Fruit fly (Drosophila melanogaster) whole organism, prepupa: ENCODE results near the gene CG7530.
A peak's percentile ranks its signal among the peaks of the same experiment; 100 is the strongest.

Experiments
- Blimp-1 ChIP-seq: fragments of 200-800 bp; sonication (Bioruptor generic); optimal IDR thresholded peaks from 3 replicates; lab custom pipeline; 2017; ENCODE audit warnings: missing biosample characterization, missing genetic modification characterization, mild to moderate bottlenecking, moderate library complexity, missing genetic modification reagents
- CG10631 ChIP-seq: fragments of 200-800 bp; sonication (Bioruptor generic); optimal IDR thresholded peaks from 2 replicates; lab custom pipeline; 2016; ENCODE audit warnings: missing biosample characterization, missing genetic modification characterization
- CG10669 ChIP-seq: fragments of 200-800 bp; sonication (Bioruptor generic); optimal IDR thresholded peaks from 3 replicates; lab custom pipeline; 2018; ENCODE audit warnings: missing biosample characterization, mild to moderate bottlenecking, missing genetic modification characterization, moderate library complexity
- CG11294 ChIP-seq: fragments of 200-800 bp; sonication (Bioruptor generic); IDR thresholded peaks from 2 replicates; pipeline ENCODE4 v1.3.6; 2022; ENCODE audit warnings: missing biosample characterization, missing genetic modification characterization
- CG11762 ChIP-seq: fragments of 200-800 bp; sonication (Bioruptor generic); optimal IDR thresholded peaks from 3 replicates; lab custom pipeline; 2016; ENCODE audit warnings: missing biosample characterization, missing genetic modification characterization; ENCODE audit not compliant: insufficient read depth
- CG1621 ChIP-seq: fragments of 200-800 bp; sonication (Bioruptor generic); optimal IDR thresholded peaks from 3 replicates; lab custom pipeline; 2018; ENCODE audit warnings: missing biosample characterization, mild to moderate bottlenecking, missing genetic modification characterization
- CG16779 ChIP-seq: fragments of 200-800 bp; sonication (Bioruptor generic); optimal IDR thresholded peaks from 3 replicates; lab custom pipeline; 2017; ENCODE audit warnings: missing biosample characterization, mild to moderate bottlenecking, missing genetic modification characterization
- CG3032 ChIP-seq: fragments of 200-800 bp; optimal IDR thresholded peaks from 2 replicates; lab custom pipeline; 2019; ENCODE audit warnings: missing biosample characterization, mild to moderate bottlenecking, missing genetic modification characterization, moderate library complexity
- CG31627 ChIP-seq: fragments of 200-800 bp; sonication (Bioruptor generic); optimal IDR thresholded peaks from 3 replicates; lab custom pipeline; 2016; ENCODE audit warnings: missing biosample characterization, missing genetic modification characterization
- CG34406 ChIP-seq: fragments of 200-800 bp; sonication (Bioruptor generic); optimal IDR thresholded peaks from 3 replicates; lab custom pipeline; 2016; ENCODE audit warnings: missing biosample characterization, missing genetic modification characterization
- CG3919 ChIP-seq: fragments of 200-800 bp; sonication (Bioruptor generic); optimal IDR thresholded peaks from 3 replicates; lab custom pipeline; 2016; ENCODE audit warnings: missing biosample characterization, missing genetic modification characterization
- CG4318 ChIP-seq: fragments of 200-800 bp; sonication (Bioruptor generic); optimal IDR thresholded peaks from 3 replicates; lab custom pipeline; 2017; ENCODE audit warnings: missing biosample characterization, mild to moderate bottlenecking, missing genetic modification characterization
- CG6276 ChIP-seq: fragments of 200-800 bp; sonication (Bioruptor generic); optimal IDR thresholded peaks from 2 replicates; lab custom pipeline; 2017; ENCODE audit warnings: missing biosample characterization, mild to moderate bottlenecking, missing genetic modification characterization
- CG6792 ChIP-seq: fragments of 200-800 bp; sonication (Bioruptor generic); optimal IDR thresholded peaks from 3 replicates; lab custom pipeline; 2016; ENCODE audit warnings: missing biosample characterization, missing genetic modification characterization
- CG6808 ChIP-seq: fragments of 200-800 bp; sonication (Bioruptor generic); optimal IDR thresholded peaks from 3 replicates; lab custom pipeline; 2017; ENCODE audit warnings: missing biosample characterization, missing genetic modification characterization, mild to moderate bottlenecking, moderate library complexity, missing genetic modification reagents
- CG6854 ChIP-seq: fragments of 200-800 bp; sonication (Bioruptor generic); optimal IDR thresholded peaks from 2 replicates; lab custom pipeline; 2017; ENCODE audit warnings: missing biosample characterization, mild to moderate bottlenecking, missing genetic modification characterization
- CG7368 ChIP-seq: fragments of 200-800 bp; sonication (Bioruptor generic); optimal IDR thresholded peaks from 3 replicates; lab custom pipeline; 2016; ENCODE audit warnings: missing biosample characterization, missing genetic modification characterization
- CG8119 ChIP-seq: fragments of 200-800 bp; sonication (Bioruptor generic); IDR thresholded peaks from 3 replicates; pipeline ENCODE4 v1.3.6; 2022; ENCODE audit warnings: missing biosample characterization, missing genetic modification characterization
- CG8319 ChIP-seq: fragments of 200-800 bp; sonication (Bioruptor generic); optimal IDR thresholded peaks from 3 replicates; lab custom pipeline; 2016; ENCODE audit warnings: missing biosample characterization, missing genetic modification characterization
- CG8632 ChIP-seq: fragments of 200-800 bp; sonication (Bioruptor generic); optimal IDR thresholded peaks from 3 replicates; lab custom pipeline; 2016; ENCODE audit warnings: missing biosample characterization, missing genetic modification characterization
- CG9139 ChIP-seq: fragments of 200-800 bp; sonication (Bioruptor generic); optimal IDR thresholded peaks from 3 replicates; lab custom pipeline; 2017; ENCODE audit warnings: missing biosample characterization, mild to moderate bottlenecking, missing genetic modification characterization
- Eip75B ChIP-seq: fragments of 200-800 bp; sonication (Bioruptor generic); optimal IDR thresholded peaks from 3 replicates; lab custom pipeline; 2016; ENCODE audit warnings: missing biosample characterization, missing genetic modification characterization
- Eip78C ChIP-seq: fragments of 200-800 bp; sonication (Bioruptor generic); peaks from one replicate; lab custom pipeline; 2016; ENCODE audit warnings: missing biosample characterization, missing genetic modification characterization
- Eip93F ChIP-seq: fragments of 200-800 bp; sonication (Bioruptor generic); optimal IDR thresholded peaks from 2 replicates; lab custom pipeline; 2016; ENCODE audit warnings: missing biosample characterization, mild to moderate bottlenecking, missing genetic modification characterization
- Ets21C ChIP-seq: fragments of 200-800 bp; sonication (Bioruptor generic); optimal IDR thresholded peaks from 3 replicates; lab custom pipeline; 2016; ENCODE audit warnings: missing biosample characterization, missing genetic modification characterization
- Ets96B ChIP-seq: fragments of 200-800 bp; optimal IDR thresholded peaks from 2 replicates; lab custom pipeline; 2019; ENCODE audit warnings: missing biosample characterization, mild to moderate bottlenecking, missing genetic modification characterization, moderate library complexity
- Gug ChIP-seq: fragments of 200-800 bp; sonication (Bioruptor generic); IDR thresholded peaks from 2 replicates; pipeline ENCODE4 v1.3.6; 2022; ENCODE audit warnings: missing biosample characterization, missing genetic modification characterization
- Hr38 ChIP-seq: sonication (Bioruptor generic); optimal IDR thresholded peaks from 2 replicates; lab custom pipeline; 2016; ENCODE audit warnings: missing biosample characterization, missing genetic modification characterization
- Hr39 ChIP-seq: fragments of 200-800 bp; sonication (Bioruptor generic); optimal IDR thresholded peaks from 2 replicates; lab custom pipeline; 2016; ENCODE audit warnings: missing biosample characterization, missing genetic modification characterization
- Hr4 ChIP-seq: fragments of 200-800 bp; sonication (Bioruptor generic); optimal IDR thresholded peaks from 3 replicates; lab custom pipeline; 2016; ENCODE audit warnings: missing biosample characterization, missing genetic modification characterization
- Met ChIP-seq: fragments of 200-800 bp; sonication (Bioruptor generic); optimal IDR thresholded peaks from 3 replicates; lab custom pipeline; 2016; ENCODE audit warnings: missing biosample characterization, missing genetic modification characterization
- OdsH ChIP-seq: fragments of 200-800 bp; sonication (Bioruptor generic); optimal IDR thresholded peaks from 3 replicates; lab custom pipeline; 2016; ENCODE audit warnings: missing biosample characterization, missing genetic modification characterization
- Sox102F ChIP-seq: fragments of 200-800 bp; sonication (Bioruptor generic); optimal IDR thresholded peaks from 2 replicates; lab custom pipeline; 2016; ENCODE audit warnings: missing biosample characterization, mild to moderate bottlenecking, missing genetic modification characterization
- Sox15 ChIP-seq: fragments of 200-800 bp; sonication (Bioruptor generic); optimal IDR thresholded peaks from 3 replicates; lab custom pipeline; 2016; ENCODE audit warnings: missing biosample characterization, missing genetic modification characterization
- achi ChIP-seq: fragments of 200-800 bp; sonication (Bioruptor generic); optimal IDR thresholded peaks from 3 replicates; lab custom pipeline; 2016; ENCODE audit warnings: missing biosample characterization, missing genetic modification characterization
- cyc ChIP-seq: fragments of 200-800 bp; sonication (Bioruptor generic); optimal IDR thresholded peaks from 3 replicates; lab custom pipeline; 2016; ENCODE audit warnings: missing biosample characterization, missing genetic modification characterization
- dac ChIP-seq: fragments of 200-800 bp; sonication (Bioruptor generic); optimal IDR thresholded peaks from 2 replicates; lab custom pipeline; 2017; ENCODE audit warnings: missing biosample characterization, mild to moderate bottlenecking, missing genetic modification characterization
- eg ChIP-seq: fragments of 200-800 bp; sonication (Bioruptor generic); IDR thresholded peaks from 3 replicates; pipeline ENCODE4 v1.3.6; 2022; ENCODE audit warnings: missing biosample characterization, missing genetic modification characterization
- esn ChIP-seq: fragments of 200-800 bp; sonication (Bioruptor generic); optimal IDR thresholded peaks from 2 replicates; lab custom pipeline; 2016; ENCODE audit warnings: missing biosample characterization, mild to moderate bottlenecking, missing genetic modification characterization, moderate library complexity
- fd59A ChIP-seq: fragments of 200-800 bp; sonication (Bioruptor generic); optimal IDR thresholded peaks from 2 replicates; lab custom pipeline; 2017; ENCODE audit warnings: missing biosample characterization, mild to moderate bottlenecking, missing genetic modification characterization, missing genetic modification reagents
- fd85E ChIP-seq: fragments of 200-800 bp; sonication (Bioruptor generic); optimal IDR thresholded peaks from 3 replicates; lab custom pipeline; 2016; ENCODE audit warnings: missing biosample characterization, missing genetic modification characterization
- fkh ChIP-seq: fragments of 200-800 bp; sonication (Bioruptor generic); optimal IDR thresholded peaks from 3 replicates; lab custom pipeline; 2017; ENCODE audit warnings: missing biosample characterization, mild to moderate bottlenecking, missing genetic modification characterization, moderate library complexity
- lz ChIP-seq: fragments of 200-800 bp; sonication (Bioruptor generic); optimal IDR thresholded peaks from 3 replicates; lab custom pipeline; 2016; ENCODE audit warnings: missing biosample characterization, missing genetic modification characterization
- pdm3 ChIP-seq: fragments of 200-800 bp; sonication (Bioruptor generic); optimal IDR thresholded peaks from 3 replicates; lab custom pipeline; 2016; ENCODE audit warnings: missing biosample characterization, missing genetic modification characterization
- salr ChIP-seq, 2 experiments: fragments of 200-800 bp; sonication (Bioruptor generic); optimal IDR thresholded peaks; 3 replicates each; lab custom pipeline; 2016 to 2018; ENCODE audit warnings: missing biosample characterization in 2 of 2, missing genetic modification characterization in 2 of 2, mild to moderate bottlenecking in 1 of 2
- spab ChIP-seq: fragments of 200-800 bp; sonication (Bioruptor generic); optimal IDR thresholded peaks from 2 replicates; lab custom pipeline; 2017; ENCODE audit warnings: missing biosample characterization, mild to moderate bottlenecking, missing genetic modification characterization, missing genetic modification reagents
- ss ChIP-seq, 2 experiments: fragments of 200-800 bp; sonication (Bioruptor generic); optimal IDR thresholded peaks; 2 replicates in 1 of 2; 3 replicates in 1 of 2; lab custom pipeline; 2017 to 2018; ENCODE audit warnings: mild to moderate bottlenecking in 2 of 2, missing biosample characterization in 2 of 2, missing genetic modification characterization in 2 of 2, moderate library complexity in 1 of 2
- svp ChIP-seq: fragments of 200-800 bp; sonication (Bioruptor generic); peaks from one replicate; lab custom pipeline; 2016; ENCODE audit warnings: missing biosample characterization, missing genetic modification characterization
- topi ChIP-seq: fragments of 200-800 bp; sonication (Bioruptor generic); optimal IDR thresholded peaks from 3 replicates; lab custom pipeline; 2016; ENCODE audit warnings: missing biosample characterization, missing genetic modification characterization
- vri ChIP-seq: fragments of 200-800 bp; sonication (Bioruptor generic); optimal IDR thresholded peaks from 3 replicates; lab custom pipeline; 2016; ENCODE audit warnings: missing biosample characterization, mild to moderate bottlenecking, missing genetic modification characterization

Gene CG7530

DNA sequence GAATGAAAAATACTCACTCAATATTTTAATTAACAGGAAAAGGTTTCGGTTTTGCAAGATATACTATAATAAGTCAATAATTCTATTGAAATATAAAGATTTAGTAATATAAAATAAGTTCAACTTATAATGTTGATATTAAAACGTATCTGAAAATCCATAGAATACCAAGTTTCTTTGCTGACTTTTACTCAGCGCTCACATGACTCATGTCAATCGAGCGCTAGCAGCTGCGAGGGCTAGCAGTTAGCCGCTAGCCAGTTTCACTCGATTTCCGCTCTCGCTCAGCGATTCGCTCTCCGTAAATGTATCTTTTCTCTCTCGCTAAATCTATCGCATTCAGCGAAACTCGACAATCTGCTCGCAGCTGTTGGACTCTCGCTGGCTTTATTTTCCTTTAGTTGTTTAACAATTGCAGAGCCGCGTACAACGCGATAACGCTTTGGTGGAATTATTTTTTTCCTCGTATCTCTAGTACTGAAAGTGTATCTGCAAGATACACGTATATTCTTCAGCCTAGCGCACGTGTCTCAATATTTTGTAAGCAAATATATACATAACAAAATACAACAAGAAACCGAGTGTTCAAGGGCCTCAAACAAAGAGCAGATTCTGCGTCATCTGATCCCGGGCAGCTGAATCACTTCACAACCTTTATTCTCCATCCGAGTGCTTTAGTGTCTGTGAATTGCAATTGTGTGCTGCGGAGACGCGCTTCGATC is 17.9 kb upstream of the CG7530 start:
- TF ChIP-seq CG8319 (GFP tag; lab: Kevin White, UChicago) (no peak), lz (GFP tag; lab: Kevin White, UChicago) (peak; percentile 32), svp (GFP tag; lab: Kevin White, UChicago) (peak; percentile 79), CG6792 (peak; percentile 57), topi (GFP tag; lab: Kevin White, UChicago) (peak; percentile 61), ss (GFP tag; optimal IDR thresholded peaks at IDR 0.05; lab: Kevin White, UChicago) (peak; percentile 73 to 82), CG11762 (GFP tag; lab: Kevin White, UChicago) (peak; percentile 26), Hr38 (no peak), Gug (no peak), salr (GFP tag; optimal IDR thresholded peaks at IDR 0.05; lab: Kevin White, UChicago) (peak in 1 of 2 experiments; percentile 41), cyc (GFP tag; lab: Kevin White, UChicago) (no peak), Blimp-1 (GFP tag; lab: Kevin White, UChicago) (peak; percentile 32), CG11294 (GFP tag; lab: Robert Waterston, UW) (no peak; the same call in 1 of the 2 replicates), esn (GFP tag; lab: Kevin White, UChicago) (peak; percentile 50), CG8119 (peak; percentile 38; the same call in 1 of the 3 replicates), CG8632 (GFP tag; lab: Kevin White, UChicago) (peak; percentile 41), Eip75B (GFP tag; lab: Kevin White, UChicago) (peak; percentile 68), Sox102F (GFP tag; lab: Kevin White, UChicago) (peak; percentile 65), Eip93F (GFP tag; lab: Kevin White, UChicago) (peak; percentile 50), Ets21C (GFP tag; lab: Kevin White, UChicago) (no peak), Sox15 (GFP tag; lab: Kevin White, UChicago) (no peak), CG4318 (GFP tag; lab: Kevin White, UChicago) (no peak), fkh (GFP tag; lab: Kevin White, UChicago) (peak; percentile 97), CG10669 (peak; percentile 63), Ets96B (tag; lab: Kevin White, UChicago) (peak; percentile 43), CG3919 (GFP tag; lab: Kevin White, UChicago) (peak; percentile 56), CG7368 (peak; percentile 46), fd59A (no peak), CG6854 (GFP tag; lab: Kevin White, UChicago) (peak; percentile 88), spab (GFP tag; lab: Kevin White, UChicago) (peak; percentile 64), eg (no peak; the same call in 2 of the 3 replicates), CG31627 (GFP tag; lab: Kevin White, UChicago) (no peak), achi (GFP tag; lab: Kevin White, UChicago) (peak; percentile 33), Eip78C (GFP tag; lab: Kevin White, UChicago) (peak; percentile 88), CG16779 (tag; lab: Kevin White, UChicago) (peak; percentile 61), Hr4 (GFP tag; lab: Kevin White, UChicago) (no peak), CG10631 (GFP tag; lab: Kevin White, UChicago) (no peak), pdm3 (GFP tag; lab: Kevin White, UChicago) (peak; percentile 7), dac (GFP tag; lab: Kevin White, UChicago) (no peak), fd85E (GFP tag; lab: Kevin White, UChicago) (peak; percentile 35), vri (peak; percentile 74), CG9139 (GFP tag; lab: Kevin White, UChicago) (peak; percentile 82), CG6808 (GFP tag; lab: Kevin White, UChicago) (peak; percentile 73), CG1621 (tag; lab: Kevin White, UChicago) (peak; percentile 58), CG6276 (GFP tag; lab: Kevin White, UChicago) (peak; percentile 34), CG3032 (tag; lab: Kevin White, UChicago) (peak; percentile 44), Hr39 (GFP tag; lab: Kevin White, UChicago) (no peak), Met (GFP tag; lab: Kevin White, UChicago) (peak; percentile 53), OdsH (GFP tag; lab: Kevin White, UChicago) (no peak), CG34406 (GFP tag; lab: Kevin White, UChicago) (peak; percentile 45)
